Fruit fly (Drosophila melanogaster): ENCODE results near the gene CYLD.

CYLD gene

dm6 chr2L:10265129-10265528 is 34.5 kb downstream of the CYLD start, which contains the start of gene Mob3 (continued):
- TF ChIP-seq CG10565 (GFP tag; optimal IDR thresholded peaks at IDR 0.05) (no peak), zfh1 (GFP tag; IDR thresholded peaks at IDR 0.05) (no peak), sna (GFP tag; IDR thresholded peaks at IDR 0.05; ENCODE audit: partially characterized antibody) (0 out of 2 replicates have a peak, but pooled peaks have one; percentile 24), CG12659 (GFP tag; optimal IDR thresholded peaks at IDR 0.05) (peak; percentile 31), p53 (GFP tag; optimal IDR thresholded peaks at IDR 0.05) (no peak), Opbp (GFP tag; IDR thresholded peaks at IDR 0.05; ENCODE audit: partially characterized antibody) (peak; percentile 55; the same call in 1 of the 3 replicates), YL-1 (GFP tag; optimal IDR thresholded peaks at IDR 0.05) (peak; percentile 53), repo (GFP tag; optimal IDR thresholded peaks at IDR 0.05) (no peak), Rfx (GFP tag; IDR thresholded peaks at IDR 0.05) (no peak), dmrt11E (tag; optimal IDR thresholded peaks at IDR 0.05) (no peak), CG13624 (GFP tag; optimal IDR thresholded peaks at IDR 0.05) (no peak), slp2 (GFP tag; optimal IDR thresholded peaks at IDR 0.05) (no peak), fd64A (GFP tag; optimal IDR thresholded peaks at IDR 0.05) (no peak), Elba2 (GFP tag; optimal IDR thresholded peaks at IDR 0.05) (peak; percentile 27), stwl (tag; optimal IDR thresholded peaks at IDR 0.05) (peak; percentile 30), eve (GFP tag; optimal IDR thresholded peaks at IDR 0.05) (peak in 1 of 2 experiments; percentile 56), pum (GFP tag; optimal IDR thresholded peaks at IDR 0.05) (no peak), nom (GFP tag; optimal IDR thresholded peaks at IDR 0.05) (no peak)

DNA sequence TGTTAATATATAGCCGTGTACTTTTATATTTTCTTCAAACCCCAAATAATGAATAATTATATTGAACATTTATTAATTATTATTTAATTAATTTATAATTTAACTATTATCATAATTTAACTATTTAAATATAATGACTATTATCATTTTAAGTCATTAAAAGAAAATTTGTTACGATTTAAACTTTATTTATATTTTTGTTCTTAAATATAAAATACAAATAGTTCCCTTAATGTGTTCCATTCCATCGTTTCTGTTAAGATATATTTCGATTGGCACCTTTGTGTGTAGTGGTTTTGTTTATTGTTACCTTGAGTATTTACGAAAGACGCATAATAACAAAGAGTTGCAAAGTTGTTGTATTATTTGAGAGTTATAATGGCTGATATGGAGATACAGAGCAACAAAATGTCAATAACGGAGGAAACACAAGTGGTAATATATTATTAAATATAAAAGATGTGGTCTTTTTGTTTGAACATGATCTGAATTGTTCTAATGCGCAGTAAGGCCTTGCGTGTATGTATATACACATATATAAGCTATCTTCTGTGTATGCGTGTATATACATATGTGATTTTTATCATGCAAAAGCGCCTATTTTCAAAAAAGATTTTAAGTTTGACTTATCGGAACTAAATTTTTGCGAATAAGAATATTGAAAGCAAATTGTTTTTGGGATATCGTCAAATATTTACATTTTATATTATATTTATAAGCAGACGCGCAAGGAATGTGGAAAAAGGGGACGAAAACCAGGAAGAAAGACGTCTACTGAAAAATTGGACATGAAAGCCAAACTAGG is 35.6 kb downstream of the CYLD start, which contains the start of gene REPTOR-BP:
TSS of gene REPTOR-BP (plus strand) at position 296 of the 805 bp plus-strand sequence.
- TF ChIP-seq CG10565 (GFP tag; optimal IDR thresholded peaks at IDR 0.05) (no peak), CG10321 (GFP tag; IDR thresholded peaks at IDR 0.05) (no peak), D19A (tag; optimal IDR thresholded peaks at IDR 0.05) (no peak), HLHmδ (GFP tag; optimal IDR thresholded peaks at IDR 0.05) (no peak), eve (GFP tag; optimal IDR thresholded peaks at IDR 0.05) (peak in 1 of 2 experiments; percentile 44), gcm2 (GFP tag; optimal IDR thresholded peaks at IDR 0.05) (no peak), Hr39 (optimal IDR thresholded peaks at IDR 0.05) (no peak), nmo (GFP tag; optimal IDR thresholded peaks at IDR 0.05) (no peak), Dad (GFP tag; optimal IDR thresholded peaks at IDR 0.05) (no peak), vvl (GFP tag; IDR thresholded peaks at IDR 0.05) (no peak), Atf6 (GFP tag; IDR thresholded peaks at IDR 0.05) (no peak), Mrtf (GFP tag; IDR thresholded peaks at IDR 0.05) (no peak), nom (GFP tag; optimal IDR thresholded peaks at IDR 0.05) (peak; percentile 6), Ptx1 (GFP tag; IDR thresholded peaks at IDR 0.05) (no peak), CG10654 (GFP tag; optimal IDR thresholded peaks at IDR 0.05) (no peak), Aef1 (GFP tag; IDR thresholded peaks at IDR 0.05) (no peak), CG1832 (GFP tag; optimal IDR thresholded peaks at IDR 0.05) (no peak), p53 (GFP tag; optimal IDR thresholded peaks at IDR 0.05) (no peak), CG18599 (GFP tag; optimal IDR thresholded peaks at IDR 0.05) (no peak), CG16779 (GFP tag; IDR thresholded peaks at IDR 0.05) (no peak), CG16813 (GFP tag; IDR thresholded peaks at IDR 0.05; ENCODE audit: partially characterized antibody) (no peak), CG32767 (GFP tag; IDR thresholded peaks at IDR 0.05) (peak; percentile 53; the same call in 1 of the 2 replicates), cg (GFP tag; optimal IDR thresholded peaks at IDR 0.05) (peak; percentile 95), cad (GFP tag; optimal IDR thresholded peaks at IDR 0.05) (no peak), MBD-R2 (GFP tag; IDR thresholded peaks at IDR 0.05) (no peak), CG8478 (optimal IDR thresholded peaks at IDR 0.05) (no peak), pho (GFP tag; optimal IDR thresholded peaks at IDR 0.05) (no peak), CG13624 (GFP tag; optimal IDR thresholded peaks at IDR 0.05) (peak; percentile 82), E2f2 (GFP tag; IDR thresholded peaks at IDR 0.05) (peak; percentile 58), CG18262 (tag; optimal IDR thresholded peaks at IDR 0.05) (peak; percentile 0), CG2875 (GFP tag; optimal IDR thresholded peaks at IDR 0.05) (no peak), Dip3 (GFP tag; optimal IDR thresholded peaks at IDR 0.05) (no peak), CG30020 (tag; optimal IDR thresholded peaks at IDR 0.05) (peak; percentile 97), unpg (GFP tag; optimal IDR thresholded peaks at IDR 0.05) (no peak), Eip74EF (GFP tag; optimal IDR thresholded peaks at IDR 0.05) (no peak)
